Worm (Caenorhabditis elegans) whole organism, midembryonic: ENCODE measurements around the gene C34H4.1.

Experiments
- T22C8.4 ChIP-seq: fragments of 200-800 bp; sonication (Bioruptor generic); IDR thresholded peaks from 2 replicates; pipeline ENCODE4 v1.3.6; 2022; ENCODE audit warnings: missing genetic modification characterization, missing compliant biosample characterization
- ztf-23 ChIP-seq: fragments of 200-800 bp; sonication (Bioruptor generic); IDR thresholded peaks from 2 replicates; pipeline ENCODE4 v1.3.6; 2022; ENCODE audit warnings: missing genetic modification reagents, missing genetic modification characterization, missing compliant biosample characterization

DNA sequence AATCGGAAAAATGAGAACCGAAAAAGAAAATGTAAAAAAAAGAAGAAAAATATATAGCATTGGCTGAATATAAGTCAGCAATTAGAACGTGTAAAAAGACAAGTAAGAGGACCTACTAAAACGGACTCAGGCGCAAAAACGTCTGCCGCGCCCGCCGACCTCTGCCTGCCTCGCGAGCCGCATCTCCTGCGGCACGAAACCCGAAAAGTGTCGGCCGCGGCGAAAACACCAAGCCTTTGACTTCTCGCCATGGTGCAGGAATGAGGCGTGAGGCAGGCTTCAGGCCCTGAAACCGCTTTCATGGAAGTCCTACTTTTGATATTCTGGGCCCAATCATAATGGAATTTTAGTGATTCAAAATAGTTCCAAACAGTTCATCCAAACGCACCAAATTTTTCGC lies 10.3 kb downstream of the C34H4.1 start:
- no peak for TF ChIP-seq T22C8.4 (GFP tag; lab: Robert Waterston, UW)
- no peak for TF ChIP-seq ztf-23 (GFP tag; lab: Robert Waterston, UW)
